Worm (Caenorhabditis elegans): ENCODE data around the gene tag-281.
A peak's percentile ranks its signal among the peaks of the same experiment; 100 is the strongest.

DNA sequence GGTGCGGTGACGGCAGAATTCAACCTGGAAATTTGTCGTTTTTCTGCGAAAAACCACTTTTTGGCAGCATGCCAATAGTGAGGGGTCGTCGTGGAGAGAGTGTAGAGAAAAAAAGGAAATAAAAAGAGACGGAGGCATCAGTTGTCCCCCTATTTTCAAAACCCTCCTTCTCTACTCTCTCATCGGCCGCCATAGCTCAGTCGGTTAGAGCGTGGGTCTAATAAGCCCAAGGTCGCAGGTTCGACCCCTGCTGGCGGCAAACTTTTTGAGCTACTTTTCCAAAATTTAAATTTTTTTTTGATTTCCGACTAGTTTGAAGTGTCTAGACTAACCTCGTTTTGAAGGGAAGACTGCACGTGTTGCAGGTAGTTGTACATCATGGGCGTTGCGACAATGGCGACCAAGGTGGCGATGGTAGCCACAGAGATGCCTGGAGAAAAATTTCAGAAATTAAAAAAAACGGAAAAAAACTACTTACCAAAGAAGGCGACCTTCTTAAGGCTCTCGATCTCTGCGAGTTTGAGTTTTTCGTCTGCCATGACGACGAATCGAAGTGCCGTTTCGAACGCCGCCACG is 35.1 kb downstream of the tag-281 start, which contains the start of gene col-85:
- peak; percentile 89 for TF ChIP-seq pag-3 (tag; optimal IDR thresholded peaks at IDR 0.05; ENCODE audit: borderline replicate concordance)
- TF ChIP-seq hlh-6 (tag; optimal IDR thresholded peaks at IDR 0.05), result peak; percentile 95
- peak; percentile 87 for TF ChIP-seq lin-11 (tag; optimal IDR thresholded peaks at IDR 0.05)
- no peak for TF ChIP-seq ceh-22 (tag; optimal IDR thresholded peaks at IDR 0.05)
- TF ChIP-seq pha-4 (tag; optimal IDR thresholded peaks at IDR 0.05), result no peak
- peak; percentile 93 for TF ChIP-seq ceh-9 (tag; optimal IDR thresholded peaks at IDR 0.05)
- peak; percentile 96 for TF ChIP-seq ceh-14 (tag; optimal IDR thresholded peaks at IDR 0.05)
- peak; percentile 95 for TF ChIP-seq fkh-6 (tag; optimal IDR thresholded peaks at IDR 0.05)
- no peak for TF ChIP-seq elt-4 (tag; optimal IDR thresholded peaks at IDR 0.05)
- TF ChIP-seq K09A11.1 (tag; optimal IDR thresholded peaks at IDR 0.05; ENCODE audit: insufficient read depth), result peak; percentile 88
- peak; percentile 90 for TF ChIP-seq hlh-8 (tag; optimal IDR thresholded peaks at IDR 0.05)

All from whole organism, late embryonic.